Worm (Caenorhabditis elegans) whole organism, L1 larva: ENCODE data around the gene klc-2.

Source experiments
- aly-2 ChIP-seq: fragments of 150-350 bp; optimal IDR thresholded peaks from 2 replicates; lab custom pipeline; 2014; ENCODE audit warnings: missing biosample characterization, missing genetic modification characterization
- blmp-1 ChIP-seq: fragments of 150-350 bp; optimal IDR thresholded peaks from 2 replicates; lab custom pipeline; 2014; ENCODE audit warnings: missing biosample characterization, missing genetic modification characterization
- ceh-90 ChIP-seq: sonication (generic microtip); optimal IDR thresholded peaks from 2 replicates; lab custom pipeline; 2016; ENCODE audit warnings: missing genetic modification characterization, missing compliant biosample characterization
- efl-1 ChIP-seq, 4 experiments: fragments of 150-350 bp; optimal IDR thresholded peaks in 3 of 4; peaks in 1 of 4; 1 replicate in 1 of 4; 2 replicates in 3 of 4; lab custom pipeline; 2014; ENCODE audit warnings: missing biosample characterization in 2 of 4, missing genetic modification characterization in 2 of 4, missing genetic modification reagents in 2 of 4
- fkh-10 ChIP-seq: sonication (generic microtip); optimal IDR thresholded peaks from 2 replicates; lab custom pipeline; 2017; ENCODE audit warnings: missing biosample characterization, missing genetic modification reagents, missing genetic modification characterization
- hlh-4 ChIP-seq: sonication (generic microtip); optimal IDR thresholded peaks from 2 replicates; lab custom pipeline; 2016; ENCODE audit warnings: mild to moderate bottlenecking, missing genetic modification characterization, missing compliant biosample characterization
- mdl-1 ChIP-seq, 2 experiments: fragments of 150-350 bp; optimal IDR thresholded peaks; 2 replicates each; lab custom pipeline; 2014 to 2017; ENCODE audit warnings: missing biosample characterization in 2 of 2, missing genetic modification characterization in 2 of 2, inconsistent platforms in 1 of 2
- nhr-76 ChIP-seq: sonication (generic microtip); optimal IDR thresholded peaks from 2 replicates; lab custom pipeline; 2017; ENCODE audit warnings: missing biosample characterization, missing genetic modification characterization
- nhr-77 ChIP-seq: fragments of 150-350 bp; optimal IDR thresholded peaks from 2 replicates; lab custom pipeline; 2014; ENCODE audit warnings: missing biosample characterization, missing genetic modification characterization
- nhr-84 ChIP-seq: sonication (generic microtip); optimal IDR thresholded peaks from 2 replicates; lab custom pipeline; 2017; ENCODE audit warnings: missing biosample characterization, missing genetic modification characterization
- snpc-4 ChIP-seq: fragments of 150-350 bp; optimal IDR thresholded peaks from 2 replicates; lab custom pipeline; 2014; ENCODE audit warnings: missing biosample characterization, missing genetic modification characterization
- sox-4 ChIP-seq: sonication (generic microtip); optimal IDR thresholded peaks from 2 replicates; lab custom pipeline; 2016; ENCODE audit warnings: missing genetic modification characterization, missing compliant biosample characterization
- tbx-2 ChIP-seq: sonication (generic microtip); optimal IDR thresholded peaks from 2 replicates; lab custom pipeline; 2016; ENCODE audit warnings: missing genetic modification characterization, missing compliant biosample characterization

- TF ChIP-seq sox-4 (tag; lab: Kevin White, UChicago) (no peak), aly-2 (tag; lab: Kevin White, UChicago) (no peak), fkh-10 (GFP tag; lab: Kevin White, UChicago) (no peak), nhr-84 (tag; lab: Kevin White, UChicago) (no peak), efl-1 (optimal IDR thresholded peaks at IDR 0.05; lab: Kevin White, UChicago) (no peak), efl-1 (GFP tag; optimal IDR thresholded peaks at IDR 0.05 in 1 of 2; lab: Kevin White, UChicago) (no peak), hlh-4 (no peak), tbx-2 (tag; lab: Kevin White, UChicago) (no peak), snpc-4 (tag; lab: Kevin White, UChicago) (no peak), ceh-90 (tag; lab: Kevin White, UChicago) (no peak), blmp-1 (tag; lab: Kevin White, UChicago) (no peak), nhr-76 (tag; lab: Kevin White, UChicago) (no peak), nhr-77 (no peak), mdl-1 (tag; optimal IDR thresholded peaks at IDR 0.05; lab: Kevin White, UChicago) (no peak)
These were observed 42.7 kb downstream of the klc-2 start, which contains the start of gene cft-1 for ce11 chrV:5538500-5538899.
